Worm (Caenorhabditis elegans) whole organism, early embryonic: ENCODE results near the gene T20B3.14.

Experiments used
- B0310.2 ChIP-seq: sonication (generic microtip); optimal IDR thresholded peaks from 2 replicates; lab custom pipeline; 2016; ENCODE audit warnings: mild to moderate bottlenecking, missing genetic modification characterization, missing compliant biosample characterization
- F13C5.2 ChIP-seq: sonication (generic microtip); optimal IDR thresholded peaks from 2 replicates; lab custom pipeline; 2017; ENCODE audit warnings: mild to moderate bottlenecking, missing genetic modification characterization, inconsistent platforms, missing compliant biosample characterization
- aly-1 ChIP-seq: sonication (generic microtip); optimal IDR thresholded peaks from 2 replicates; lab custom pipeline; 2016; ENCODE audit warnings: missing genetic modification characterization, missing compliant biosample characterization
- ama-1 ChIP-seq: fragments of 150-350 bp; optimal IDR thresholded peaks from 2 replicates; lab custom pipeline; 2014
- ceh-13 ChIP-seq: fragments of 200-800 bp; sonication (Bioruptor generic); optimal IDR thresholded peaks from 2 replicates; lab custom pipeline; 2018; ENCODE audit warnings: mild to moderate bottlenecking, missing genetic modification characterization, missing compliant biosample characterization
- ceh-36 ChIP-seq: sonication (generic microtip); optimal IDR thresholded peaks from 2 replicates; lab custom pipeline; 2016; ENCODE audit warnings: missing genetic modification characterization, inconsistent platforms, missing compliant biosample characterization
- ets-7 ChIP-seq: sonication (generic microtip); optimal IDR thresholded peaks from 2 replicates; lab custom pipeline; 2016; ENCODE audit warnings: missing genotype, missing genetic modification characterization, missing compliant biosample characterization
- flt-1 ChIP-seq: fragments of 200-800 bp; sonication (Bioruptor generic); IDR thresholded peaks from 2 replicates; pipeline ENCODE4 v1.3.6; 2022; ENCODE audit warnings: missing genetic modification characterization, missing compliant biosample characterization
- hmbx-1 ChIP-seq: sonication (generic microtip); optimal IDR thresholded peaks from 2 replicates; lab custom pipeline; 2016; ENCODE audit warnings: mild to moderate bottlenecking, missing genetic modification characterization, missing compliant biosample characterization
- hmg-4 ChIP-seq: fragments of 200-800 bp; sonication (Bioruptor generic); optimal IDR thresholded peaks from 2 replicates; lab custom pipeline; 2018; ENCODE audit warnings: mild to moderate bottlenecking, missing genetic modification characterization, missing compliant biosample characterization
- hnd-1 ChIP-seq: sonication (generic microtip); optimal IDR thresholded peaks from 2 replicates; lab custom pipeline; 2016; ENCODE audit warnings: missing genetic modification characterization, missing compliant biosample characterization
- pes-1 ChIP-seq: fragments of 200-800 bp; sonication (Bioruptor generic); IDR thresholded peaks from 2 replicates; pipeline ENCODE4 v1.3.6; 2022; ENCODE audit warnings: missing genetic modification reagents, missing genetic modification characterization, missing compliant biosample characterization
- scrt-1 ChIP-seq: fragments of 200-800 bp; sonication (Bioruptor generic); IDR thresholded peaks from 2 replicates; pipeline ENCODE4 v1.3.6; 2022; ENCODE audit warnings: missing genetic modification characterization, missing compliant biosample characterization
- sea-1 ChIP-seq: fragments of 200-800 bp; sonication (Bioruptor generic); conservative IDR thresholded peaks from 2 replicates; pipeline ENCODE4 v1.3.6; 2022; ENCODE audit warnings: missing genetic modification characterization, missing compliant biosample characterization
- tbx-11 ChIP-seq: fragments of 200-800 bp; sonication (Bioruptor generic); IDR thresholded peaks from 2 replicates; pipeline ENCODE4 v1.3.6; 2022; ENCODE audit warnings: missing genetic modification characterization, missing compliant biosample characterization
- tbx-37 ChIP-seq: fragments of 200-800 bp; sonication (Bioruptor generic); conservative IDR thresholded peaks from 2 replicates; pipeline ENCODE4 v1.3.6; 2022; ENCODE audit warnings: missing genetic modification reagents, missing genetic modification characterization, missing compliant biosample characterization
- tra-4 ChIP-seq: sonication (generic microtip); optimal IDR thresholded peaks from 2 replicates; lab custom pipeline; 2017; ENCODE audit warnings: missing genetic modification characterization, missing compliant biosample characterization

The T20B3.14 gene

ce11 chrV:16852002-16852401, 30.9 kb upstream of the T20B3.14 start, which contains the start of gene clec-37:
Gene clec-37 (minus strand): TSS chrV:16852102.
- TF ChIP-seq hmbx-1 (tag; lab: Kevin White, UChicago), result no peak
- no peak for TF ChIP-seq sea-1 (GFP tag; lab: Robert Waterston, UW)
- no peak for TF ChIP-seq ceh-13 (GFP tag; lab: Kevin White, UChicago)
- no peak for TF ChIP-seq hnd-1 (tag; lab: Kevin White, UChicago)
- no peak for TF ChIP-seq flt-1 (GFP tag; lab: Robert Waterston, UW)
- TF ChIP-seq ama-1 (lab: Kevin White, UChicago), result no peak
- no peak for TF ChIP-seq tra-4 (tag; lab: Kevin White, UChicago)
- TF ChIP-seq pes-1 (GFP tag; lab: Robert Waterston, UW), result no peak
- no peak for TF ChIP-seq tbx-37 (GFP tag; lab: Robert Waterston, UW)
- no peak for TF ChIP-seq ets-7 (tag; lab: Kevin White, UChicago)
- TF ChIP-seq tbx-11 (GFP tag; lab: Robert Waterston, UW), result no peak
- no peak for TF ChIP-seq aly-1
- TF ChIP-seq F13C5.2 (tag; lab: Kevin White, UChicago), result no peak
- TF ChIP-seq B0310.2 (tag; lab: Kevin White, UChicago), result no peak
- TF ChIP-seq hmg-4 (GFP tag; lab: Kevin White, UChicago), result no peak
- no peak for TF ChIP-seq scrt-1 (GFP tag; lab: Robert Waterston, UW)

DNA sequence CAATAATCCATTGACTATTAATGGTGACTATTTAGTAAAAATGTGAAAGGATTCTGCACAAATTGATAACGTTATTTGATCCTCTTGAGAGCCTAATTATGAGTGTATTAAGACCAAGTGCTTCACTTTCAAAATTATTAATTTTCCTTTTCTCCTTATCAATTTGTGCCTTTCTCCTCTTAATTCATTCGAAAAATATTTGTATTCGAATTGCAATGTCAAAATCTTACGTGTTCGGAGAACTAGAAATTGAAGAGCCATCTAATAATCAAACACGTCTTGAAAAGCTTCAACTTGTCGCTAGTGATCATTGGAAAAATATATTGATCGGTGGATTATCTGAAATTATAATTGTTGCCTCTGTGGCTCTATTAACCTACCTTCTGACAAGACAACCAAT, 27.4 kb upstream of the T20B3.14 start, which contains the start of the genes clec-36 and clec-26:
Gene clec-36, minus strand, starts transcription at position 101 of the 400 bp plus-strand sequence.
Gene clec-26, plus strand, starts transcription at position 114 of the 400 bp plus-strand sequence.
- TF ChIP-seq ceh-36 (tag; lab: Kevin White, UChicago), result no peak
- TF ChIP-seq B0310.2 (tag; lab: Kevin White, UChicago), result no peak
- TF ChIP-seq tbx-11 (GFP tag; lab: Robert Waterston, UW), result no peak
- no peak for TF ChIP-seq scrt-1 (GFP tag; lab: Robert Waterston, UW)
- TF ChIP-seq tra-4 (tag; lab: Kevin White, UChicago), result no peak
- no peak for TF ChIP-seq tbx-37 (GFP tag; lab: Robert Waterston, UW)
- TF ChIP-seq hmg-4 (GFP tag; lab: Kevin White, UChicago), result no peak
- no peak for TF ChIP-seq aly-1
- TF ChIP-seq pes-1 (GFP tag; lab: Robert Waterston, UW), result no peak
- no peak for TF ChIP-seq ets-7 (tag; lab: Kevin White, UChicago)
- TF ChIP-seq F13C5.2 (tag; lab: Kevin White, UChicago), result no peak
- no peak for TF ChIP-seq sea-1 (GFP tag; lab: Robert Waterston, UW)
- TF ChIP-seq hnd-1 (tag; lab: Kevin White, UChicago), result no peak

- TF ChIP-seq tbx-37 (GFP tag; lab: Robert Waterston, UW), result no peak
- no peak for TF ChIP-seq ama-1 (lab: Kevin White, UChicago)
- no peak for TF ChIP-seq scrt-1 (GFP tag; lab: Robert Waterston, UW)
These were observed 21.8 kb upstream of the T20B3.14 start, which contains the start of gene clec-25 for ce11 chrV:16842941-16843340. Gene clec-25 (plus strand): TSS chrV:16843241.

ce11 chrV:16840961-16841360, 19.8 kb upstream of the T20B3.14 start, which contains the start of gene clec-40:
Gene clec-40 (minus strand): TSS chrV:16841061.
- TF ChIP-seq ceh-13 (GFP tag; lab: Kevin White, UChicago) (no peak), pes-1 (GFP tag; lab: Robert Waterston, UW) (no peak), tra-4 (tag; lab: Kevin White, UChicago) (no peak), ceh-36 (tag; lab: Kevin White, UChicago) (no peak), tbx-11 (GFP tag; lab: Robert Waterston, UW) (no peak), aly-1 (no peak), hmbx-1 (tag; lab: Kevin White, UChicago) (no peak), hnd-1 (tag; lab: Kevin White, UChicago) (no peak)

- TF ChIP-seq ceh-36 (tag; lab: Kevin White, UChicago) (no peak), sea-1 (GFP tag; lab: Robert Waterston, UW) (no peak), B0310.2 (tag; lab: Kevin White, UChicago) (no peak), hmg-4 (GFP tag; lab: Kevin White, UChicago) (no peak), tbx-11 (GFP tag; lab: Robert Waterston, UW) (no peak), ets-7 (tag; lab: Kevin White, UChicago) (no peak), ama-1 (lab: Kevin White, UChicago) (no peak), tbx-37 (GFP tag; lab: Robert Waterston, UW) (no peak), flt-1 (GFP tag; lab: Robert Waterston, UW) (no peak), hnd-1 (tag; lab: Kevin White, UChicago) (no peak), hmbx-1 (tag; lab: Kevin White, UChicago) (no peak), ceh-13 (GFP tag; lab: Kevin White, UChicago) (no peak)
These were observed 19.2 kb upstream of the T20B3.14 start for ce11 chrV:16840283-16840682.

ce11 chrV:16838435-16838834, 17.3 kb upstream of the T20B3.14 start:
- TF ChIP-seq tbx-11 (GFP tag; lab: Robert Waterston, UW) (no peak), ceh-36 (tag; lab: Kevin White, UChicago) (no peak), hmbx-1 (tag; lab: Kevin White, UChicago) (no peak), hmg-4 (GFP tag; lab: Kevin White, UChicago) (no peak), F13C5.2 (tag; lab: Kevin White, UChicago) (no peak), tra-4 (tag; lab: Kevin White, UChicago) (no peak), scrt-1 (GFP tag; lab: Robert Waterston, UW) (no peak), B0310.2 (tag; lab: Kevin White, UChicago) (no peak), ceh-13 (GFP tag; lab: Kevin White, UChicago) (no peak), ets-7 (tag; lab: Kevin White, UChicago) (no peak), sea-1 (GFP tag; lab: Robert Waterston, UW) (no peak), hnd-1 (tag; lab: Kevin White, UChicago) (no peak), tbx-37 (GFP tag; lab: Robert Waterston, UW) (no peak), ama-1 (lab: Kevin White, UChicago) (no peak), flt-1 (GFP tag; lab: Robert Waterston, UW) (no peak), aly-1 (no peak)

ce11 chrV:16836100-16836499, 15.0 kb upstream of the T20B3.14 start:
- TF ChIP-seq aly-1 (no peak), ets-7 (tag; lab: Kevin White, UChicago) (no peak), F13C5.2 (tag; lab: Kevin White, UChicago) (no peak), hmbx-1 (tag; lab: Kevin White, UChicago) (no peak), hnd-1 (tag; lab: Kevin White, UChicago) (no peak), B0310.2 (tag; lab: Kevin White, UChicago) (no peak), tbx-37 (GFP tag; lab: Robert Waterston, UW) (no peak)
